Worm (Caenorhabditis elegans): ENCODE data around the gene madd-3.

DNA sequence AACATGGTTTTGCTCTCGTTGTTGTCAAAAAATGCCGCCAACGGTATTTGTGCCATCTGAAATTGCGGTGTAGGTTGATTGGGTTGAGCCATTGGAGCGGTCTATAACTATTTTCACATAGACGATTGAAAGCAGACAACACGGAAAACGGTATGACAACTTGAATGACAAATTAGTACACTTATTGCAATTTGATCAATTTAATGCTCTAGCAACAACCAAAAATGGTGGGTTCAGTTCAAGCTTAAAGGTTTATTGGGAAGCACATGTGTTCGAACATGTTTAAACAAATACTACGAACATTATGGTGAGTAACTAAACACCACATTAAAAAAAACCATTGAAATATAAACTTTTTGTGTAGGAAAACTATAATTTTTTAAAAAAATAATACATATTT lies 43.9 kb upstream of the madd-3 start, which contains the start of gene sel-7:
- TF ChIP-seq ces-1 (GFP tag; optimal IDR thresholded peaks at IDR 0.05) = no peak
- no peak for TF ChIP-seq elt-3 (tag; optimal IDR thresholded peaks at IDR 0.05)
- no peak for TF ChIP-seq nhr-28 (tag; optimal IDR thresholded peaks at IDR 0.05)
- no peak for TF ChIP-seq sptf-1 (tag; optimal IDR thresholded peaks at IDR 0.05)
- no peak for TF ChIP-seq unc-62 (GFP tag; optimal IDR thresholded peaks at IDR 0.05)
- TF ChIP-seq ceh-83 (GFP tag; optimal IDR thresholded peaks at IDR 0.05) = no peak
- TF ChIP-seq ceh-43 (GFP tag; optimal IDR thresholded peaks at IDR 0.05) = no peak
- TF ChIP-seq nhr-237 (tag; optimal IDR thresholded peaks at IDR 0.05) = no peak
- no peak for TF ChIP-seq nhr-12 (tag; optimal IDR thresholded peaks at IDR 0.05)
